Comparison of ENCODE assay signal across 2 fruit fly cellular contexts in the genomic region with DNA sequence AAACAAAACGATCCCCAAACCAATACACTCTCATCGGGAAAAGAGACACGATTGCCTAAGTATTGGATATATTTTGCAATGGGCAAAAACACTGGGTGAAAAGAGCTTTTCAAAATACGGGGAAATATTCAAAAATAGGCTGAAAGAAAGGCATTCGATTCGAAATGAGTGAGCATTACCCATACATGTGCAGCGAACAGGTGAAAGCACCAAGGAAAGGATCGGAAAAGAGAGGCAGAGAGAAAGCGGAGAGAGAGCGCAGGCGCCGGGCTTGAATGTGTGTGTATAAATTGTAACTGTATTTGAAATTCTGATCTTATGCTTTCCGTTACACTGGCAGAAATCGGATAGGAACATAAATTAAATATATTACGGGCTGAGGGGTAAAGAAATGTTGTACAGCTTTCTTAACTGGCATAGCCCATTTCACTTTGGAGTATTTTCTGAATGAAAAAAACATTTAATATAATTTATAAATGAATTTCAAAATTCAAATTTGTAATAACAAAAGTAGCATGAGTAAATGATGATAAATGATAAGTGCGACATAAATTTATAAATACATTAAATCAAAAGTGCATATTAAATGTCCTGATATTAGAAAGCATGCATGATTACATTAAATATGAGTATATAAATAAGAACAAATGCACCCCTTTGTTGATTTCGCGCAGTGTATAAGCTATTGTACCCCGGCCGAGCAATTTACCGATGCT.
TF ChIP-seq lines count a peak whose summit lies in the region.

No protein-coding gene starts in this region.

TF ChIP-seq in whole organism, embryonic, 481 proteins besides CTCF, POLR2A, EP300 and RAD21 (continued from another document and continues in another):
- TF ChIP-seq Drgx (GFP tag; IDR thresholded peaks at IDR 0.05; lab: Robert Waterston, UW) (peak; percentile 38; the same call in 1 of the 2 replicates), CG2712 (tag; optimal IDR thresholded peaks at IDR 0.05; lab: Kevin White, UChicago) (peak; percentile 86), Dbx (GFP tag; IDR thresholded peaks at IDR 0.05; lab: Robert Waterston, UW) (no peak), al (GFP tag; IDR thresholded peaks at IDR 0.05; lab: Robert Waterston, UW) (0 out of 2 replicates have a peak, but pooled peaks have one; percentile 9), CG17385 (GFP tag; optimal IDR thresholded peaks at IDR 0.05; lab: Kevin White, UChicago) (peak; percentile 51), maf-S (GFP tag; optimal IDR thresholded peaks at IDR 0.05; lab: Kevin White, UChicago) (no peak), CG6254 (GFP tag; optimal IDR thresholded peaks at IDR 0.05; lab: Kevin White, UChicago) (peak; percentile 62), CG18262 (tag; optimal IDR thresholded peaks at IDR 0.05; lab: Kevin White, UChicago) (peak; percentile 92), cas (GFP tag; IDR thresholded peaks at IDR 0.05; lab: Robert Waterston, UW) (no peak), CG10654 (GFP tag; optimal IDR thresholded peaks at IDR 0.05; lab: Kevin White, UChicago) (peak; percentile 59), CkIIα-i1 (GFP tag; IDR thresholded peaks at IDR 0.05; lab: Robert Waterston, UW) (no peak), CG1792 (GFP tag; optimal IDR thresholded peaks at IDR 0.05; lab: Kevin White, UChicago) (no peak), CG43689 (GFP tag; IDR thresholded peaks at IDR 0.05; lab: Robert Waterston, UW) (no peak), CG7745 (tag; optimal IDR thresholded peaks at IDR 0.05; lab: Kevin White, UChicago) (no peak), CG9727 (GFP tag; optimal IDR thresholded peaks at IDR 0.05; lab: Kevin White, UChicago) (peak; percentile 87), CG11560 (tag; IDR thresholded peaks at IDR 0.05; lab: Robert Waterston, UW) (no peak), CG10462 (GFP tag; optimal IDR thresholded peaks at IDR 0.05; lab: Kevin White, UChicago) (peak; percentile 43), CG12236 (GFP tag; optimal IDR thresholded peaks at IDR 0.05; lab: Kevin White, UChicago) (no peak), CG15073 (GFP tag; optimal IDR thresholded peaks at IDR 0.05; lab: Kevin White, UChicago) (peak; percentile 31), Sin3A (optimal IDR thresholded peaks at IDR 0.05; lab: Kevin White, UChicago) (no peak), CG4617 (GFP tag; optimal IDR thresholded peaks at IDR 0.05; lab: Kevin White, UChicago; ENCODE audit: borderline replicate concordance) (no peak), CG18476 (GFP tag; optimal IDR thresholded peaks at IDR 0.05; lab: Kevin White, UChicago) (peak; percentile 42), CG6813 (GFP tag; optimal IDR thresholded peaks at IDR 0.05; lab: Kevin White, UChicago) (peak; percentile 33), CG3838 (GFP tag; optimal IDR thresholded peaks at IDR 0.05; lab: Kevin White, UChicago) (peak; percentile 5), CG12299 (tag; optimal IDR thresholded peaks at IDR 0.05; lab: Kevin White, UChicago) (peak; percentile 70), CG13624 (GFP tag; optimal IDR thresholded peaks at IDR 0.05; lab: Kevin White, UChicago) (no peak), CG1602 (GFP tag; optimal IDR thresholded peaks at IDR 0.05; lab: Kevin White, UChicago) (peak; percentile 78), emc (GFP tag; optimal IDR thresholded peaks at IDR 0.05; lab: Kevin White, UChicago) (no peak), zen (tag; optimal IDR thresholded peaks at IDR 0.05; lab: Kevin White, UChicago) (peak; percentile 67), bab2 (GFP tag; optimal IDR thresholded peaks at IDR 0.05; lab: Kevin White, UChicago) (no peak), Fer3 (tag; optimal IDR thresholded peaks at IDR 0.05; lab: Kevin White, UChicago) (peak; percentile 2), CG4854 (GFP tag; optimal IDR thresholded peaks at IDR 0.05; lab: Kevin White, UChicago) (no peak), CG6689 (GFP tag; IDR thresholded peaks at IDR 0.05; lab: Robert Waterston, UW) (peak; percentile 41; the same call in 1 of the 2 replicates), phol (tag; optimal IDR thresholded peaks at IDR 0.05; lab: Kevin White, UChicago) (peak; percentile 89), grau (tag; optimal IDR thresholded peaks at IDR 0.05; lab: Kevin White, UChicago) (peak; percentile 80), br (optimal IDR thresholded peaks at IDR 0.05; lab: Kevin White, UChicago) (no peak), seq (GFP tag; IDR thresholded peaks at IDR 0.05; lab: Robert Waterston, UW) (no peak), pzg (GFP tag; optimal IDR thresholded peaks at IDR 0.05; lab: Kevin White, UChicago) (no peak), CG5245 (GFP tag; optimal IDR thresholded peaks at IDR 0.05; lab: Kevin White, UChicago) (peak; percentile 24), CG6765 (GFP tag; optimal IDR thresholded peaks at IDR 0.05; lab: Kevin White, UChicago) (no peak), chm (GFP tag; IDR thresholded peaks at IDR 0.05; lab: Robert Waterston, UW) (no peak), hb (GFP tag; IDR thresholded peaks at IDR 0.05; lab: Robert Waterston, UW; ENCODE audit: partially characterized antibody) (no peak), CG9797 (GFP tag; optimal IDR thresholded peaks at IDR 0.05; lab: Kevin White, UChicago) (no peak), CG14860 (GFP tag; IDR thresholded peaks at IDR 0.05; lab: Robert Waterston, UW; ENCODE audit: partially characterized antibody) (no peak), NK7.1 (GFP tag; optimal IDR thresholded peaks at IDR 0.05; lab: Kevin White, UChicago) (no peak), NC2α (GFP tag; optimal IDR thresholded peaks at IDR 0.05; lab: Kevin White, UChicago) (no peak), B-H2 (GFP tag; optimal IDR thresholded peaks at IDR 0.05; lab: Kevin White, UChicago) (no peak), CG1647 (GFP tag; optimal IDR thresholded peaks at IDR 0.05; lab: Kevin White, UChicago) (no peak), ham (GFP tag; IDR thresholded peaks at IDR 0.05; lab: Robert Waterston, UW) (no peak), gro (GFP tag; optimal IDR thresholded peaks at IDR 0.05; lab: Kevin White, UChicago) (no peak), Nf-YC (tag; optimal IDR thresholded peaks at IDR 0.05; lab: Kevin White, UChicago) (peak; percentile 63), cg (GFP tag; optimal IDR thresholded peaks at IDR 0.05; lab: Kevin White, UChicago) (peak; percentile 64), gsb-n (tag; optimal IDR thresholded peaks at IDR 0.05; lab: Kevin White, UChicago) (peak; percentile 74), gcm (GFP tag; optimal IDR thresholded peaks at IDR 0.05; lab: Kevin White, UChicago) (peak; percentile 64), amos (GFP tag; IDR thresholded peaks at IDR 0.05; lab: Robert Waterston, UW; ENCODE audit: partially characterized antibody) (no peak), CG14965 (GFP tag; optimal IDR thresholded peaks at IDR 0.05; lab: Kevin White, UChicago; ENCODE audit: borderline replicate concordance) (no peak), eve (GFP tag; optimal IDR thresholded peaks at IDR 0.05; lab: Kevin White, UChicago) (no peak), shn (GFP tag; optimal IDR thresholded peaks at IDR 0.05; lab: Kevin White, UChicago) (no peak), CG14441 (GFP tag; IDR thresholded peaks at IDR 0.05; lab: Robert Waterston, UW) (no peak), CG1024 (GFP tag; IDR thresholded peaks at IDR 0.05; lab: Robert Waterston, UW) (peak; percentile 18; the same call in 1 of the 2 replicates), fru (optimal IDR thresholded peaks at IDR 0.05; lab: Kevin White, UChicago) (no peak), CG17359 (tag; optimal IDR thresholded peaks at IDR 0.05; lab: Kevin White, UChicago) (peak; percentile 48)

TF ChIP-seq in whole organism, prepupa, 60 proteins besides CTCF, POLR2A, EP300 and RAD21 (continued from another document):
- TF ChIP-seq spab (GFP tag; optimal IDR thresholded peaks at IDR 0.05; lab: Kevin White, UChicago), result peak; percentile 4
- TF ChIP-seq dsx (GFP tag; optimal IDR thresholded peaks at IDR 0.05; lab: Kevin White, UChicago; ENCODE audit: poor library complexity, severe bottlenecking), result peak; percentile 15
- TF ChIP-seq Ets96B (tag; optimal IDR thresholded peaks at IDR 0.05; lab: Kevin White, UChicago), result peak; percentile 9
- TF ChIP-seq dac (GFP tag; optimal IDR thresholded peaks at IDR 0.05; lab: Kevin White, UChicago), result peak; percentile 7
- TF ChIP-seq Hr38 (GFP tag; optimal IDR thresholded peaks at IDR 0.05; lab: Kevin White, UChicago), result no peak
- peak; percentile 77 for TF ChIP-seq OdsH (GFP tag; optimal IDR thresholded peaks at IDR 0.05; lab: Kevin White, UChicago)
- no peak for TF ChIP-seq fd85E (GFP tag; optimal IDR thresholded peaks at IDR 0.05; lab: Kevin White, UChicago)
- TF ChIP-seq Eip78C (GFP tag; lab: Kevin White, UChicago), result peak; percentile 91
- TF ChIP-seq CG3032 (tag; optimal IDR thresholded peaks at IDR 0.05; lab: Kevin White, UChicago), result peak; percentile 18
- no peak for TF ChIP-seq CG10669 (GFP tag; optimal IDR thresholded peaks at IDR 0.05; lab: Kevin White, UChicago)
- TF ChIP-seq Sox102F (GFP tag; optimal IDR thresholded peaks at IDR 0.05; lab: Kevin White, UChicago), result peak; percentile 78
- peak; percentile 60 for TF ChIP-seq CG3919 (GFP tag; optimal IDR thresholded peaks at IDR 0.05; lab: Kevin White, UChicago)
TF ChIP-seq in whole organism, prepupa: peak in this region for 52.
